Worm (Caenorhabditis elegans) whole organism, L4/young adult: ENCODE data around the gene atp-2.

ENCODE experiments used
- W03F9.2 ChIP-seq: fragments of 150-350 bp; optimal IDR thresholded peaks from 2 replicates; lab custom pipeline; 2014; ENCODE audit warnings: missing biosample characterization, missing genetic modification characterization
- dao-5 ChIP-seq: sonication (generic microtip); optimal IDR thresholded peaks from 2 replicates; lab custom pipeline; 2016; ENCODE audit warnings: missing genotype, missing genetic modification characterization, moderate library complexity, missing compliant biosample characterization
- him-1 ChIP-seq: sonication (generic microtip); optimal IDR thresholded peaks from 2 replicates; lab custom pipeline; 2016; ENCODE audit warnings: missing genotype, missing genetic modification reagents, missing genetic modification characterization, missing compliant biosample characterization

ce11 chrIII:5203310-5203709 lies 24.9 kb upstream of the atp-2 start:
- peak; percentile 8 for TF ChIP-seq W03F9.2 (tag; lab: Kevin White, UChicago)
- no peak for TF ChIP-seq him-1 (tag; lab: Kevin White, UChicago)
- no peak for TF ChIP-seq dao-5 (tag; lab: Kevin White, UChicago)
